Worm (Caenorhabditis elegans) whole organism, L4 larva: ENCODE data around the gene T05A8.7.

Source experiments
- ZK546.5 ChIP-seq, 2 experiments: sonication (generic microtip); optimal IDR thresholded peaks; 2 replicates each; lab custom pipeline; 2017; ENCODE audit warnings: missing biosample characterization in 2 of 2, missing genetic modification characterization in 2 of 2
- egl-27 ChIP-seq: sonication (generic microtip); optimal IDR thresholded peaks from 3 replicates; lab custom pipeline; 2017; ENCODE audit warnings: missing biosample characterization, missing genetic modification reagents, missing genetic modification characterization
- nhr-237 ChIP-seq: sonication (generic microtip); optimal IDR thresholded peaks from 2 replicates; lab custom pipeline; 2017; ENCODE audit warnings: missing biosample characterization, missing genetic modification characterization
- saeg-2 ChIP-seq: fragments of 200-800 bp; sonication (Bioruptor generic); IDR thresholded peaks from 2 replicates; pipeline ENCODE4 v1.3.6; 2022; ENCODE audit warnings: missing genetic modification reagents, missing genetic modification characterization, missing compliant biosample characterization

ce11 chrII:2749595-2750048 lies 7.5 kb upstream of the T05A8.7 start, which contains the start of gene F29A7.4:
- TF ChIP-seq saeg-2 (no peak), ZK546.5 (tag; optimal IDR thresholded peaks at IDR 0.05; lab: Kevin White, UChicago) (no peak), egl-27 (tag; lab: Kevin White, UChicago) (no peak), nhr-237 (tag; lab: Kevin White, UChicago) (no peak)
